Worm (Caenorhabditis elegans) whole organism, early embryonic: ENCODE data around the gene nkb-3.

Source experiments
- F13C5.2 ChIP-seq: sonication (generic microtip); optimal IDR thresholded peaks from 2 replicates; lab custom pipeline; 2017; ENCODE audit warnings: mild to moderate bottlenecking, missing genetic modification characterization, inconsistent platforms, missing compliant biosample characterization
- aly-1 ChIP-seq: sonication (generic microtip); optimal IDR thresholded peaks from 2 replicates; lab custom pipeline; 2016; ENCODE audit warnings: missing genetic modification characterization, missing compliant biosample characterization
- ama-1 ChIP-seq: fragments of 150-350 bp; optimal IDR thresholded peaks from 2 replicates; lab custom pipeline; 2014
- hnd-1 ChIP-seq: sonication (generic microtip); optimal IDR thresholded peaks from 2 replicates; lab custom pipeline; 2016; ENCODE audit warnings: missing genetic modification characterization, missing compliant biosample characterization
- sea-1 ChIP-seq: fragments of 200-800 bp; sonication (Bioruptor generic); conservative IDR thresholded peaks from 2 replicates; pipeline ENCODE4 v1.3.6; 2022; ENCODE audit warnings: missing genetic modification characterization, missing compliant biosample characterization

DNA sequence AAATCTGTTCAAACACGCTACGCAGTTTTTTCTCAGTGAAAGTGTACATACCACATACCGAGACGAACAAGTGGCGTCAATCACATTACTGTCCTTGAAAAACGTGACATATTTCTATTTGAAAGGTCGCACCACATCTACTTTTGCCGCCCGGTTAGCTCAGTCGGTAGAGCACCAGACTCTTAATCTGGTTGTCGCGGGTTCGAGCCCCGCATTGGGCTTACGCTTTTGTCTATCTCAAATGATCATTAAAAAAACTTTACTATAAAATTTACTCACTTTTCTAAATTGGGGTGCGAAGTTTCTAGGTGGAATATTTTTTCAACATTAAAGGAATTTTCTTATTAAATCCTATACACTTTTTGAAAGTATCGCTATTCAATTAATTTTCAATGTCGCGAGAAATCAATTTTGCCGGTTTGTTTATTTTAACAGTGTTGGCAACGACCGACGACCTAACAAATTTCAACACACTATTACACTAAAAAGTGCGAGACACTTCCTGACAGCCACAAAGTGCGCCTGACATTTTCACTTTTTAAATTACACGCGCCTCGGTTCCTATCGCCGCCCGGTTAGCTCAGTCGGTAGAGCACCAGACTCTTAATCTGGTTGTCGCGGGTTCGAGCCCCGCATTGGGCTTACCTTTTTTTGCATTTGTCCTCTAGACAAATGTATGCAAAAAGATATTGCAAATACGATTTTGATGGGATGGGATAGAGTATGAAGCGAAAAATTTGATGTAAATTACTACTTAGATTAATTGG is 40.0 kb downstream of the nkb-3 start:
- TF ChIP-seq ama-1 (lab: Kevin White, UChicago) (no peak), F13C5.2 (tag; lab: Kevin White, UChicago) (no peak), aly-1 (tag; lab: Kevin White, UChicago) (no peak), hnd-1 (no peak), sea-1 (0 out of 2 replicates have a peak, but pooled peaks have one; percentile 36)
